Worm (Caenorhabditis elegans): ENCODE data around the gene B0244.6.

DNA sequence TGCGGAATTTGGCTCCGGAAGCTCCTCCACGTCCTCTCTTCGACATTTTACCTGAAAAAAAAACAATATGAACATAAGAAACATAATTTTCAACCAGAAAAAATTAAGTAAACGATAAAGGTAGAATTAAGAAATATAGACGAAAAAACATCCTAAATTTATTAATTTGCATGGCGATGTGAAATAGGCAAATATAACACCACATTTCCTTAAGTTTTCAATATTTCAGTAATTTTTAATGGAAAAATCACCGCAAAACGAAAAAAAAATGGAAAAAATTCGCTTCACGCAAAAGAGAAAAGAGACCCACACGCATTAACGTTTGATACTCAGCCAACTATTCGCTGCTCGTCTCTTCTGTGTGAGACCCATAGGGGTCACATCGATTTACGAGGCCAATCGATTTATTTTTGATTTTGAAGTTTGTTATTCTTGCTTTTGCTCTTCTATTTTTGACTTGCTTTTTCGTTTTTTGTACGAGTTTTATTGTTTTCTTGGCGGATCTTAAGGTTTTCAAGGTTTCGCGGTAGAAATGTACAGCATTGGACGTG, 31.7 kb upstream of the B0244.6 start, which contains the start of gene rpl-23:
- TF ChIP-seq tbx-2 (tag; optimal IDR thresholded peaks at IDR 0.05) (peak; percentile 17), nhr-67 (tag; optimal IDR thresholded peaks at IDR 0.05) (no peak), nhr-43 (tag; optimal IDR thresholded peaks at IDR 0.05; ENCODE audit: poor library complexity, severe bottlenecking) (peak; percentile 58), nfya-1 (tag; optimal IDR thresholded peaks at IDR 0.05; ENCODE audit: insufficient read depth) (peak; percentile 96), nhr-76 (tag; optimal IDR thresholded peaks at IDR 0.05) (no peak), ama-1 (optimal IDR thresholded peaks at IDR 0.05) (peak; percentile 36), snpc-4 (tag; optimal IDR thresholded peaks at IDR 0.05) (peak; percentile 84), nhr-77 (tag; optimal IDR thresholded peaks at IDR 0.05) (peak; percentile 32)
